Worm (Caenorhabditis elegans) whole organism, mixed stage, embryonic: Measurements from ENCODE around the gene R05A10.4.

ENCODE experiments used
- ceh-83 ChIP-seq: fragments of 200-800 bp; sonication (Bioruptor generic); optimal IDR thresholded peaks from 2 replicates; lab custom pipeline; 2018; ENCODE audit warnings: mild to moderate bottlenecking, missing genetic modification characterization, missing compliant biosample characterization
- ces-1 ChIP-seq: fragments of 150-350 bp; optimal IDR thresholded peaks from 2 replicates; lab custom pipeline; 2014; ENCODE audit warnings: missing biosample characterization, missing genetic modification reagents, missing genetic modification characterization
- hlh-1 ChIP-seq: fragments of 150-350 bp; optimal IDR thresholded peaks from 2 replicates; lab custom pipeline; 2014; ENCODE audit warnings: missing biosample characterization, missing genetic modification reagents, missing genetic modification characterization
- lsy-2 ChIP-seq: fragments of 150-350 bp; optimal IDR thresholded peaks from 2 replicates; lab custom pipeline; 2014; ENCODE audit warnings: missing biosample characterization, missing genetic modification characterization
- nhr-237 ChIP-seq: fragments of 150-350 bp; optimal IDR thresholded peaks from 2 replicates; lab custom pipeline; 2014; ENCODE audit warnings: missing biosample characterization, missing genetic modification characterization
- nhr-28 ChIP-seq: fragments of 150-350 bp; optimal IDR thresholded peaks from 2 replicates; lab custom pipeline; 2014; ENCODE audit warnings: missing biosample characterization, missing genetic modification characterization
- nhr-76 ChIP-seq: sonication (generic microtip); optimal IDR thresholded peaks from 2 replicates; lab custom pipeline; 2017; ENCODE audit warnings: missing biosample characterization, missing genetic modification characterization
- sem-2 ChIP-seq: fragments of 200-800 bp; sonication (Bioruptor generic); optimal IDR thresholded peaks from 2 replicates; lab custom pipeline; 2018; ENCODE audit warnings: mild to moderate bottlenecking, missing genetic modification characterization, missing compliant biosample characterization
- snpc-4 ChIP-seq: fragments of 150-350 bp; optimal IDR thresholded peaks from 2 replicates; lab custom pipeline; 2014; ENCODE audit warnings: missing biosample characterization, missing genetic modification characterization
- sptf-1 ChIP-seq: sonication (generic microtip); optimal IDR thresholded peaks from 2 replicates; lab custom pipeline; 2017; ENCODE audit warnings: mild to moderate bottlenecking, missing genetic modification characterization, moderate library complexity, missing compliant biosample characterization
- unc-39 ChIP-seq: fragments of 150-350 bp; optimal IDR thresholded peaks from 2 replicates; lab custom pipeline; 2014; ENCODE audit warnings: missing biosample characterization, missing genetic modification characterization
- unc-62 ChIP-seq: fragments of 150-350 bp; optimal IDR thresholded peaks from 2 replicates; lab custom pipeline; 2014; ENCODE audit warnings: missing biosample characterization, missing genetic modification reagents, missing genetic modification characterization
- ztf-11 ChIP-seq: fragments of 150-350 bp; optimal IDR thresholded peaks from 2 replicates; lab custom pipeline; 2014; ENCODE audit warnings: missing biosample characterization, missing genetic modification characterization

- no peak for TF ChIP-seq snpc-4 (tag; lab: Kevin White, UChicago)
- TF ChIP-seq ztf-11 (tag; lab: Kevin White, UChicago): no peak
- no peak for TF ChIP-seq unc-62 (GFP tag; lab: Kevin White, UChicago)
- TF ChIP-seq nhr-237: no peak
- no peak for TF ChIP-seq lsy-2 (tag; lab: Kevin White, UChicago)
- no peak for TF ChIP-seq ces-1
- TF ChIP-seq ceh-83 (GFP tag; lab: Kevin White, UChicago): no peak
- no peak for TF ChIP-seq sptf-1 (tag; lab: Kevin White, UChicago)
- no peak for TF ChIP-seq unc-39 (tag; lab: Kevin White, UChicago)
- no peak for TF ChIP-seq nhr-76 (tag; lab: Kevin White, UChicago)
- no peak for TF ChIP-seq sem-2
- TF ChIP-seq nhr-28 (tag; lab: Kevin White, UChicago): no peak
- no peak for TF ChIP-seq hlh-1 (tag; lab: Kevin White, UChicago)
Measured at ce11 chrIV:14194317-14194716, 22.0 kb downstream of the R05A10.4 start.
